Fruit fly (Drosophila melanogaster): Measurements from ENCODE around the gene CG31111.
A peak's percentile ranks its signal among the peaks of the same experiment; 100 is the strongest.

CG31111 gene

dm6 chr3R:25069569-25069968 is 13.6 kb upstream of the CG31111 start, which contains the start of the genes Stt3B and CG11839 (continued):
- TF ChIP-seq CG6791 (GFP tag; IDR thresholded peaks at IDR 0.05; ENCODE audit: partially characterized antibody): peak; percentile 82
- TF ChIP-seq CG13123 (GFP tag; optimal IDR thresholded peaks at IDR 0.05): no peak
- TF ChIP-seq grn (GFP tag; optimal IDR thresholded peaks at IDR 0.05): no peak
- TF ChIP-seq CG9727 (GFP tag; optimal IDR thresholded peaks at IDR 0.05): peak; percentile 74
- TF ChIP-seq Mad (GFP tag; optimal IDR thresholded peaks at IDR 0.05): peak; percentile 72
- TF ChIP-seq CG34376 (GFP tag; optimal IDR thresholded peaks at IDR 0.05): peak; percentile 29
- TF ChIP-seq sr (GFP tag; IDR thresholded peaks at IDR 0.05): no peak
- peak; percentile 48 for TF ChIP-seq slou (GFP tag; optimal IDR thresholded peaks at IDR 0.05)
- TF ChIP-seq TFAM (GFP tag; optimal IDR thresholded peaks at IDR 0.05): no peak
- no peak for TF ChIP-seq Eip74EF (GFP tag; optimal IDR thresholded peaks at IDR 0.05)
- no peak for TF ChIP-seq Hr78 (GFP tag; optimal IDR thresholded peaks at IDR 0.05)
- TF ChIP-seq CG7839 (tag; optimal IDR thresholded peaks at IDR 0.05): no peak
- TF ChIP-seq ttk (GFP tag; IDR thresholded peaks at IDR 0.05): 0 out of 2 replicates have a peak, but pooled peaks have one; percentile 6
- TF ChIP-seq CG7745 (tag; optimal IDR thresholded peaks at IDR 0.05): peak; percentile 23
- TF ChIP-seq Oaz (GFP tag; IDR thresholded peaks at IDR 0.05): 0 out of 2 replicates have a peak, but pooled peaks have one; percentile 55
- TF ChIP-seq Hmx (GFP tag; optimal IDR thresholded peaks at IDR 0.05): peak; percentile 6
- no peak for TF ChIP-seq danr (GFP tag; IDR thresholded peaks at IDR 0.05)
- TF ChIP-seq CG10979 (tag; optimal IDR thresholded peaks at IDR 0.05): peak; percentile 68
- no peak for TF ChIP-seq Nf-YC (tag; optimal IDR thresholded peaks at IDR 0.05)
- no peak for TF ChIP-seq ash1 (GFP tag; optimal IDR thresholded peaks at IDR 0.05)
- peak; percentile 54 for TF ChIP-seq Ssrp (tag; optimal IDR thresholded peaks at IDR 0.05)
- peak; percentile 48 for TF ChIP-seq CG31388 (GFP tag; optimal IDR thresholded peaks at IDR 0.05)
- peak; percentile 96 for TF ChIP-seq CG13287 (GFP tag; IDR thresholded peaks at IDR 0.05; ENCODE audit: partially characterized antibody)
- TF ChIP-seq Dbx (GFP tag; IDR thresholded peaks at IDR 0.05): peak; percentile 80
- no peak for TF ChIP-seq CG11456 (GFP tag; IDR thresholded peaks at IDR 0.05)
- TF ChIP-seq fd3F (GFP tag; optimal IDR thresholded peaks at IDR 0.05): peak; percentile 62
- no peak for TF ChIP-seq CG6854 (GFP tag; optimal IDR thresholded peaks at IDR 0.05)
- no peak for TF ChIP-seq CG18599 (GFP tag; optimal IDR thresholded peaks at IDR 0.05)
- no peak for TF ChIP-seq CG10321 (GFP tag; IDR thresholded peaks at IDR 0.05)
- TF ChIP-seq CG14441 (GFP tag; IDR thresholded peaks at IDR 0.05): peak; percentile 79
- TF ChIP-seq Hand (GFP tag; optimal IDR thresholded peaks at IDR 0.05): no peak
- TF ChIP-seq CG31441 (GFP tag; IDR thresholded peaks at IDR 0.05): no peak
- no peak for TF ChIP-seq klu (GFP tag; IDR thresholded peaks at IDR 0.05)
- TF ChIP-seq Meics (GFP tag; optimal IDR thresholded peaks at IDR 0.05): no peak
- no peak for TF ChIP-seq CG15073 (GFP tag; optimal IDR thresholded peaks at IDR 0.05)
- no peak for TF ChIP-seq cg (GFP tag; optimal IDR thresholded peaks at IDR 0.05)
- TF ChIP-seq CG3281 (GFP tag; optimal IDR thresholded peaks at IDR 0.05): peak; percentile 66
- TF ChIP-seq croc (GFP tag; conservative IDR thresholded peaks at IDR 0.05): no peak; the same call in 1 of the 3 replicates
- peak in 1 of 3 experiments; percentile 33 for TF ChIP-seq Stat92E (GFP tag; optimal IDR thresholded peaks at IDR 0.05)
- TF ChIP-seq CG7372 (GFP tag; IDR thresholded peaks at IDR 0.05): peak; percentile 70
- peak; percentile 57 for TF ChIP-seq twi (tag; optimal IDR thresholded peaks at IDR 0.05)
- no peak for TF ChIP-seq D19A (tag; optimal IDR thresholded peaks at IDR 0.05)
- TF ChIP-seq CG4820 (GFP tag; optimal IDR thresholded peaks at IDR 0.05): peak; percentile 66
- no peak; the same call in 1 of the 3 replicates for TF ChIP-seq Aef1 (GFP tag; IDR thresholded peaks at IDR 0.05)
- no peak for TF ChIP-seq CG16779 (GFP tag; IDR thresholded peaks at IDR 0.05)
- no peak for TF ChIP-seq Tbp (GFP tag; optimal IDR thresholded peaks at IDR 0.05)
- TF ChIP-seq fru (optimal IDR thresholded peaks at IDR 0.05): no peak
- TF ChIP-seq Bteb2 (GFP tag; optimal IDR thresholded peaks at IDR 0.05): peak; percentile 70
- TF ChIP-seq Pdp1 (GFP tag; optimal IDR thresholded peaks at IDR 0.05): peak in 1 of 2 experiments; percentile 84
- TF ChIP-seq CG18262 (tag; optimal IDR thresholded peaks at IDR 0.05): peak; percentile 70
- peak; percentile 56; the same call in 1 of the 2 replicates for TF ChIP-seq CG17328 (GFP tag; IDR thresholded peaks at IDR 0.05)
